Worm (Caenorhabditis elegans) whole organism, L4/young adult: ENCODE results near the gene trap-2.

ENCODE experiments used
- W03F9.2 ChIP-seq: fragments of 150-350 bp; optimal IDR thresholded peaks from 2 replicates; lab custom pipeline; 2014; ENCODE audit warnings: missing biosample characterization, missing genetic modification characterization
- him-1 ChIP-seq: sonication (generic microtip); optimal IDR thresholded peaks from 2 replicates; lab custom pipeline; 2016; ENCODE audit warnings: missing genotype, missing genetic modification reagents, missing genetic modification characterization, missing compliant biosample characterization

ce11 chrX:810694-811093, 42.8 kb upstream of the trap-2 start, which contains the start of gene F25E2.2:
- no peak for TF ChIP-seq W03F9.2
- TF ChIP-seq him-1: no peak
